Worm (Caenorhabditis elegans) whole organism, L4/young adult: ENCODE measurements around the gene gpd-1.

Experiments
- W03F9.2 ChIP-seq: fragments of 150-350 bp; optimal IDR thresholded peaks from 2 replicates; lab custom pipeline; 2014; ENCODE audit warnings: missing biosample characterization, missing genetic modification characterization
- dao-5 ChIP-seq: sonication (generic microtip); optimal IDR thresholded peaks from 2 replicates; lab custom pipeline; 2016; ENCODE audit warnings: missing genotype, missing genetic modification characterization, moderate library complexity, missing compliant biosample characterization
- him-1 ChIP-seq: sonication (generic microtip); optimal IDR thresholded peaks from 2 replicates; lab custom pipeline; 2016; ENCODE audit warnings: missing genotype, missing genetic modification reagents, missing genetic modification characterization, missing compliant biosample characterization

DNA sequence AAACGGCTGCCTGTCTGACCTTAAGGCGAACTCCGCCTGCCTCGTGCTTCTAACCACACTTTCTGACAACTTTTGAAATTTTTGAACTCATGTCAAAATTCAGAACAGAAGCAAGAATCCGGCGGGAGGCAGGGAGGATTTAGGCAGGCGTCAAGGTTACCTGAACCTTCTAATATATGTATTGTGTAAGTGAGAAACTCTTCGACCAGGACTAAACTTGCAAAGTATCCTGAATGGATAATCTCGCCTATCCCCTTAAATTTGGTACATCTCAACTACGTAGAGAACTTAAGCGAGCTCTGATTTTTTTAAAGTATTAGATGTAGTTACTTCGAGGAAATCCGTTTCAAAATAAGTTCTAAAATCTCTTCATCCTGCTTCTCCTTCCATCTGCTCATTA is 17.1 kb downstream of the gpd-1 start, which contains the start of gene E04D5.5:
- TF ChIP-seq him-1 (tag; lab: Kevin White, UChicago) (no peak), W03F9.2 (tag; lab: Kevin White, UChicago) (no peak), dao-5 (tag; lab: Kevin White, UChicago) (no peak)
